Worm (Caenorhabditis elegans): ENCODE data around the gene ins-2.
A peak's percentile ranks its signal among the peaks of the same experiment; 100 is the strongest.

Gene ins-2

DNA sequence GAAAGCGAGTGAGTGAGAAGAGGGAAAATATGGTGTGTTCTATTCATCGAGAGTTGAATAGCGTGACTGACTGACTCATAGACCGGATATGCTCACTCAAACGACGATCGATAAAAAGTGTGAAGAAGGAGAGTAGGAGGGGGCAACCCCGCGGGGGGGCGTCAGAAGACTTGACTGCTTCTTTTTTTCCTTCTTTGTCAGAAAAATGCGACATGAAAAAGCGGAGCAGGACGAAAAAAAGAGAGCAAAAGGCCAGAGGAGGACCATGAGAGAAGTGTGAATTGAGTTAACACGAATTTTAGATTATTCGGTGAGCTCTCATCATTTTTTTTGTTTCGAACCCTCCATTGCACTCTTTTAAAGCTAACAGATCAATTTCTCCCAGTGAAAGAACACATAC, 26.0 kb upstream of the ins-2 start:
- no peak for TF ChIP-seq K02D7.2 (tag; optimal IDR thresholded peaks at IDR 0.05)
- no peak for TF ChIP-seq rnt-1 (tag; optimal IDR thresholded peaks at IDR 0.05)
- peak; percentile 63 for TF ChIP-seq unc-42 (tag; optimal IDR thresholded peaks at IDR 0.05)
- TF ChIP-seq fkh-10 (GFP tag; optimal IDR thresholded peaks at IDR 0.05): peak; percentile 39
- TF ChIP-seq elt-2 (tag; optimal IDR thresholded peaks at IDR 0.05): no peak
- peak; percentile 47 for TF ChIP-seq ceh-48 (tag; optimal IDR thresholded peaks at IDR 0.05)
- TF ChIP-seq ceh-31 (tag; optimal IDR thresholded peaks at IDR 0.05): peak; percentile 19
- no peak for TF ChIP-seq ceh-24 (tag; optimal IDR thresholded peaks at IDR 0.05)
- no peak for TF ChIP-seq ceh-2 (tag; optimal IDR thresholded peaks at IDR 0.05)
- no peak for TF ChIP-seq ceh-6 (GFP tag; optimal IDR thresholded peaks at IDR 0.05)

DNA sequence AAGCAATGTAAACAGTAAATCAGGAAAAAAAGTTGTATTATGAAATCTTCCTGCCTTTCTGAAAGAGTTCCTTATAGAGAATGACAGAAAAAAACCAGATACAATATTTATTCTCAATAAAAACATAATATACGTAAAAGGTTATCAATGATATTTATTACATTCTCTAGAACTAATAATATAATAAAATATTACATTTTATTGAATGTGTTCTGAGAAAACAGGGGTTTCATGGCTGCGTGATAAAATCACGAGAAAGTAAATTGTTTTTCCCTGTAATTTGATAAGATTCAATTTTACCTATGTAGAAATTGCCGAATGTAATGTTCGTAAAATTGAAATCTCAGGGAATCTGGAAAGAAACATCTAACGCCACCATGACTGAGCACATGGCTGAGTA, 23.4 kb upstream of the ins-2 start:
- TF ChIP-seq nfya-1 (tag; optimal IDR thresholded peaks at IDR 0.05): no peak
- no peak for TF ChIP-seq ceh-45 (GFP tag; IDR thresholded peaks at IDR 0.05)
- TF ChIP-seq che-1 (tag; optimal IDR thresholded peaks at IDR 0.05): no peak
- no peak for TF ChIP-seq pag-3 (tag; optimal IDR thresholded peaks at IDR 0.05; ENCODE audit: borderline replicate concordance)
- TF ChIP-seq ceh-14 (tag; optimal IDR thresholded peaks at IDR 0.05): no peak
- no peak for TF ChIP-seq gmeb-2 (tag; optimal IDR thresholded peaks at IDR 0.05)
- no peak for TF ChIP-seq elt-2 (tag; optimal IDR thresholded peaks at IDR 0.05)
- TF ChIP-seq lin-11 (tag; optimal IDR thresholded peaks at IDR 0.05): no peak
- TF ChIP-seq Y22D7AL.16 (tag; optimal IDR thresholded peaks at IDR 0.05): no peak
- no peak for TF ChIP-seq ama-1 (optimal IDR thresholded peaks at IDR 0.05)
- no peak for TF ChIP-seq hlh-6 (tag; optimal IDR thresholded peaks at IDR 0.05)
- no peak for TF ChIP-seq T23F11.4 (GFP tag; optimal IDR thresholded peaks at IDR 0.05)
- no peak for TF ChIP-seq ceh-19 (GFP tag; optimal IDR thresholded peaks at IDR 0.05)
- no peak for TF ChIP-seq madf-2 (tag; optimal IDR thresholded peaks at IDR 0.05)
- TF ChIP-seq dmd-4 (tag; optimal IDR thresholded peaks at IDR 0.05; ENCODE audit: borderline replicate concordance): no peak

DNA sequence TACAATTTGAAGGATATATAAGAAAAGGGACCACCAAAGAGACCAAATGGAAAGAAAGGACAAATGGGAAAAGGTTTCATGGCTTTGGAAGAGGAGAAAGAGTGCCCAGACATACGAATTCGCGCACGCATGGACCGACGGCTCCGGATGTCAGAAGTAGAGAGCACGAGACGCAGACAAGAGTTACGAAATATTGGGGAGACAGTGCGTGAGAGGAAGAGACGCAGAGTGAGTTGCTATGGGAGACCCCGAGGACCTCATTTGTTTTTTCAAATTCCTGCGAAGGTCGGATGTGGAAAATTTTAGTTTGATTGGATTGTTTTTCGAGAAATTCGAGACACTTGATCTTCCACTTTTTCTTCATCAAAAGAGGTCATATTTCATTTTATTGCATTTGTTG, 21.7 kb upstream of the ins-2 start:
- TF ChIP-seq sox-2 (GFP tag; IDR thresholded peaks at IDR 0.05) (no peak), unc-55 (GFP tag; optimal IDR thresholded peaks at IDR 0.05) (peak; percentile 40), ceh-34 (tag; optimal IDR thresholded peaks at IDR 0.05) (peak; percentile 25), unc-42 (tag; optimal IDR thresholded peaks at IDR 0.05) (peak; percentile 18), ceh-31 (tag; optimal IDR thresholded peaks at IDR 0.05) (peak; percentile 50)

DNA sequence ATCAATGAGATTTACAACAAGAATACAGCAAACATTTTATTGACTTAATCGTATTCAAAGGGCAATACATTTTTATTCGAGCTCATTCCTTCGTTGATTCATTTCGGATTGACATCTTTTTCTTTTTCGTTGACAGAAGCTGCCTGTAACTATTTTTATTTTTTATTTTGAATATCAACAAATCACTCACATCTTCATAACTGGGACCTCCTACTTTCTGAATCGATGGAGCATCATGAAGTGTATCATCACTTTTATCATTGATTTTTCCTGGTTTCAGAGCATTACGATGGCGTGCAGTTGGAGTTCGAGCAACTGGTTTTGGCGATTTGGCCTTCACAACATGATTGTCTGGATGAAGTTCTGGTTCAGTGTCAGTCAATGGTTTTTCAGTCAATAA, 20.3 kb upstream of the ins-2 start, which contains the start of gene B0034.1:
B0034.1 (plus strand) TSS at position 301 of the 400 bp plus-strand sequence.
- TF ChIP-seq eyg-1 (tag; optimal IDR thresholded peaks at IDR 0.05) (no peak), T23F11.4 (GFP tag; optimal IDR thresholded peaks at IDR 0.05) (no peak), lin-11 (tag; optimal IDR thresholded peaks at IDR 0.05) (no peak), pros-1 (tag; optimal IDR thresholded peaks at IDR 0.05) (no peak), unc-86 (tag; optimal IDR thresholded peaks at IDR 0.05) (no peak), sox-2 (GFP tag; IDR thresholded peaks at IDR 0.05) (no peak), ceh-45 (GFP tag; IDR thresholded peaks at IDR 0.05) (no peak), elt-2 (tag; optimal IDR thresholded peaks at IDR 0.05) (no peak), nfya-1 (tag; optimal IDR thresholded peaks at IDR 0.05) (no peak), ahr-1 (tag; optimal IDR thresholded peaks at IDR 0.05) (no peak)

DNA sequence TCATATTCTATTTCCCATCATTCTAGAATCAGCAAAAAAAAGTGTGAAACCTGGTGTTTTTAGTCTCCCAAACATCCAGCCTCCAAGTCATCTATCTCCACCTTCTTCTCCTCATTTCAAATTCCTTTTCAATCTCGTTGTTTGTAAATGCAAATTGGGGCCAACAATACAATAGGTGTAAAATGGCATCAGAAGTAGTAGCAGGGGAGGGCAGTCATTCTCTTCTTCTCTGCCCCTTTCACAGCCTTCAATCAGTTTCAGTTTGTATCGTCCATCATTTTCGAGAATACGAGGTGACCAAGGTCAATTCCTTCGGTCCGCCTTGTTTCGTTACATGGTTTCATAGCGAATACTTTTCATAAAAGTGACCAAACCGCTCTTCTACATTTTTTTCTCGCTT, 19.0 kb upstream of the ins-2 start, which contains the start of gene B0034.4:
B0034.4 (minus strand) TSS at position 229 of the 400 bp plus-strand sequence.
- TF ChIP-seq unc-42 (tag; optimal IDR thresholded peaks at IDR 0.05) (no peak), ceh-18 (tag; optimal IDR thresholded peaks at IDR 0.05) (no peak), fkh-6 (tag; optimal IDR thresholded peaks at IDR 0.05) (no peak), ceh-9 (tag; optimal IDR thresholded peaks at IDR 0.05) (no peak)
